Worm (Caenorhabditis elegans): ENCODE measurements around the gene K06G5.1.

K06G5.1 gene

ce11 chrX:14231987-14232386 is 17.2 kb downstream of the K06G5.1 start:
- TF ChIP-seq F13C5.2 (tag; optimal IDR thresholded peaks at IDR 0.05) (no peak), hmg-4 (GFP tag; optimal IDR thresholded peaks at IDR 0.05) (no peak), aly-1 (tag; optimal IDR thresholded peaks at IDR 0.05) (no peak), tbx-37 (GFP tag; conservative IDR thresholded peaks at IDR 0.05) (no peak), pes-1 (GFP tag; IDR thresholded peaks at IDR 0.05) (no peak), flt-1 (GFP tag; IDR thresholded peaks at IDR 0.05) (no peak), tbx-11 (GFP tag; IDR thresholded peaks at IDR 0.05) (no peak), ets-7 (tag; optimal IDR thresholded peaks at IDR 0.05) (no peak), ama-1 (optimal IDR thresholded peaks at IDR 0.05) (no peak), ceh-13 (GFP tag; optimal IDR thresholded peaks at IDR 0.05) (no peak)

- no peak for TF ChIP-seq tbx-11 (GFP tag; IDR thresholded peaks at IDR 0.05)
- TF ChIP-seq sea-1 (GFP tag; conservative IDR thresholded peaks at IDR 0.05) = no peak
- no peak for TF ChIP-seq hmbx-1 (tag; optimal IDR thresholded peaks at IDR 0.05)
- no peak for TF ChIP-seq scrt-1 (GFP tag; IDR thresholded peaks at IDR 0.05)
- no peak for TF ChIP-seq ceh-13 (GFP tag; optimal IDR thresholded peaks at IDR 0.05)
- TF ChIP-seq tra-4 (tag; optimal IDR thresholded peaks at IDR 0.05) = no peak
- no peak for TF ChIP-seq flt-1 (GFP tag; IDR thresholded peaks at IDR 0.05)
- no peak for TF ChIP-seq tbx-37 (GFP tag; conservative IDR thresholded peaks at IDR 0.05)
- TF ChIP-seq pes-1 (GFP tag; IDR thresholded peaks at IDR 0.05) = no peak
These were observed 19.6 kb downstream of the K06G5.1 start, which contains the start of gene srg-36 for ce11 chrX:14234366-14234765. srg-36 (minus strand) TSS chrX:14234466.

ce11 chrX:14234932-14235331 is 20.2 kb downstream of the K06G5.1 start, which contains the start of gene srg-37:
srg-37 (minus strand) TSS chrX:14235032.
- TF ChIP-seq tbx-37 (GFP tag; conservative IDR thresholded peaks at IDR 0.05) (no peak), hmg-4 (GFP tag; optimal IDR thresholded peaks at IDR 0.05) (no peak), ama-1 (optimal IDR thresholded peaks at IDR 0.05) (no peak), ceh-13 (GFP tag; optimal IDR thresholded peaks at IDR 0.05) (no peak), pes-1 (GFP tag; IDR thresholded peaks at IDR 0.05) (no peak), B0310.2 (tag; optimal IDR thresholded peaks at IDR 0.05) (no peak), tra-4 (tag; optimal IDR thresholded peaks at IDR 0.05) (no peak), flt-1 (GFP tag; IDR thresholded peaks at IDR 0.05) (no peak), aly-1 (tag; optimal IDR thresholded peaks at IDR 0.05) (no peak), hmbx-1 (tag; optimal IDR thresholded peaks at IDR 0.05) (no peak)

ce11 chrX:14236121-14236824 is 21.5 kb downstream of the K06G5.1 start:
- TF ChIP-seq scrt-1 (GFP tag; IDR thresholded peaks at IDR 0.05) (no peak), B0310.2 (tag; optimal IDR thresholded peaks at IDR 0.05) (no peak), ama-1 (optimal IDR thresholded peaks at IDR 0.05) (no peak), F13C5.2 (tag; optimal IDR thresholded peaks at IDR 0.05) (no peak), hnd-1 (tag; optimal IDR thresholded peaks at IDR 0.05) (no peak), tra-4 (tag; optimal IDR thresholded peaks at IDR 0.05) (no peak), sea-1 (GFP tag; conservative IDR thresholded peaks at IDR 0.05) (no peak), aly-1 (tag; optimal IDR thresholded peaks at IDR 0.05) (no peak), ceh-13 (GFP tag; optimal IDR thresholded peaks at IDR 0.05) (no peak), tbx-37 (GFP tag; conservative IDR thresholded peaks at IDR 0.05) (no peak), flt-1 (GFP tag; IDR thresholded peaks at IDR 0.05) (no peak), ceh-36 (tag; optimal IDR thresholded peaks at IDR 0.05) (no peak), ets-7 (tag; optimal IDR thresholded peaks at IDR 0.05) (no peak), pes-1 (GFP tag; IDR thresholded peaks at IDR 0.05) (no peak)

ce11 chrX:14238291-14238758 is 23.6 kb downstream of the K06G5.1 start, which contains the start of gene K04C1.2:
K04C1.2 (plus strand) TSS chrX:14238708.
- TF ChIP-seq hmg-4 (GFP tag; optimal IDR thresholded peaks at IDR 0.05) (no peak), ceh-13 (GFP tag; optimal IDR thresholded peaks at IDR 0.05) (no peak), scrt-1 (GFP tag; IDR thresholded peaks at IDR 0.05) (no peak), ets-7 (tag; optimal IDR thresholded peaks at IDR 0.05) (no peak), hnd-1 (tag; optimal IDR thresholded peaks at IDR 0.05) (no peak), hmbx-1 (tag; optimal IDR thresholded peaks at IDR 0.05) (no peak), aly-1 (tag; optimal IDR thresholded peaks at IDR 0.05) (no peak), F13C5.2 (tag; optimal IDR thresholded peaks at IDR 0.05) (no peak), pes-1 (GFP tag; IDR thresholded peaks at IDR 0.05) (no peak), sea-1 (GFP tag; conservative IDR thresholded peaks at IDR 0.05) (no peak), ceh-36 (tag; optimal IDR thresholded peaks at IDR 0.05) (no peak), ama-1 (optimal IDR thresholded peaks at IDR 0.05) (no peak)

ce11 chrX:14240205-14240604 is 25.4 kb downstream of the K06G5.1 start:
- TF ChIP-seq scrt-1 (GFP tag; IDR thresholded peaks at IDR 0.05) = no peak
- TF ChIP-seq aly-1 (tag; optimal IDR thresholded peaks at IDR 0.05) = no peak
- no peak for TF ChIP-seq hmg-4 (GFP tag; optimal IDR thresholded peaks at IDR 0.05)
- TF ChIP-seq B0310.2 (tag; optimal IDR thresholded peaks at IDR 0.05) = no peak
- no peak for TF ChIP-seq F13C5.2 (tag; optimal IDR thresholded peaks at IDR 0.05)
- TF ChIP-seq sea-1 (GFP tag; conservative IDR thresholded peaks at IDR 0.05) = no peak
- no peak for TF ChIP-seq tra-4 (tag; optimal IDR thresholded peaks at IDR 0.05)
- no peak for TF ChIP-seq ets-7 (tag; optimal IDR thresholded peaks at IDR 0.05)
- TF ChIP-seq pes-1 (GFP tag; IDR thresholded peaks at IDR 0.05) = no peak
- TF ChIP-seq hnd-1 (tag; optimal IDR thresholded peaks at IDR 0.05) = no peak
- no peak for TF ChIP-seq hmbx-1 (tag; optimal IDR thresholded peaks at IDR 0.05)
- no peak for TF ChIP-seq tbx-11 (GFP tag; IDR thresholded peaks at IDR 0.05)
- no peak for TF ChIP-seq ama-1 (optimal IDR thresholded peaks at IDR 0.05)
- no peak for TF ChIP-seq ceh-13 (GFP tag; optimal IDR thresholded peaks at IDR 0.05)
- TF ChIP-seq ceh-36 (tag; optimal IDR thresholded peaks at IDR 0.05) = no peak
- TF ChIP-seq tbx-37 (GFP tag; conservative IDR thresholded peaks at IDR 0.05) = no peak
- TF ChIP-seq flt-1 (GFP tag; IDR thresholded peaks at IDR 0.05) = no peak

ce11 chrX:14241531-14241930 is 26.8 kb downstream of the K06G5.1 start:
- no peak for TF ChIP-seq hnd-1 (tag; optimal IDR thresholded peaks at IDR 0.05)
- no peak for TF ChIP-seq hmbx-1 (tag; optimal IDR thresholded peaks at IDR 0.05)
- no peak for TF ChIP-seq ama-1 (optimal IDR thresholded peaks at IDR 0.05)

All from whole organism, early embryonic.